Worm (Caenorhabditis elegans): ENCODE measurements around the gene zig-3.

zig-3 gene

ce11 chrX:7892296-7892695 lies 38.3 kb upstream of the zig-3 start, which contains the start of gene C39D10.5:
Gene C39D10.5 (minus strand): TSS chrX:7892396.
- TF ChIP-seq nhr-43 (tag; optimal IDR thresholded peaks at IDR 0.05; ENCODE audit: poor library complexity, severe bottlenecking): no peak
- TF ChIP-seq nhr-76 (tag; optimal IDR thresholded peaks at IDR 0.05): no peak
- no peak for TF ChIP-seq elt-2 (tag; optimal IDR thresholded peaks at IDR 0.05)
- TF ChIP-seq R02D3.7 (tag; optimal IDR thresholded peaks at IDR 0.05): no peak
- no peak for TF ChIP-seq lin-15B (tag; optimal IDR thresholded peaks at IDR 0.05)
- no peak for TF ChIP-seq aly-2 (tag; optimal IDR thresholded peaks at IDR 0.05)
- no peak for TF ChIP-seq ama-1 (optimal IDR thresholded peaks at IDR 0.05)
- TF ChIP-seq jun-1 (tag; optimal IDR thresholded peaks at IDR 0.05): no peak
- no peak for TF ChIP-seq ceh-28 (tag; optimal IDR thresholded peaks at IDR 0.05)
- no peak for TF ChIP-seq ceh-16 (tag; optimal IDR thresholded peaks at IDR 0.05)
- TF ChIP-seq mdl-1 (tag; optimal IDR thresholded peaks at IDR 0.05): no peak
- TF ChIP-seq unc-39 (tag; optimal IDR thresholded peaks at IDR 0.05): no peak
- TF ChIP-seq nhr-23 (tag; optimal IDR thresholded peaks at IDR 0.05): no peak
- TF ChIP-seq fos-1 (tag; optimal IDR thresholded peaks at IDR 0.05): no peak
- TF ChIP-seq skn-1 (tag; optimal IDR thresholded peaks at IDR 0.05): no peak
- no peak for TF ChIP-seq unc-62 (GFP tag; optimal IDR thresholded peaks at IDR 0.05)
- TF ChIP-seq egl-5 (tag; optimal IDR thresholded peaks at IDR 0.05): no peak
- TF ChIP-seq pha-4 (tag; optimal IDR thresholded peaks at IDR 0.05): no peak

DNA sequence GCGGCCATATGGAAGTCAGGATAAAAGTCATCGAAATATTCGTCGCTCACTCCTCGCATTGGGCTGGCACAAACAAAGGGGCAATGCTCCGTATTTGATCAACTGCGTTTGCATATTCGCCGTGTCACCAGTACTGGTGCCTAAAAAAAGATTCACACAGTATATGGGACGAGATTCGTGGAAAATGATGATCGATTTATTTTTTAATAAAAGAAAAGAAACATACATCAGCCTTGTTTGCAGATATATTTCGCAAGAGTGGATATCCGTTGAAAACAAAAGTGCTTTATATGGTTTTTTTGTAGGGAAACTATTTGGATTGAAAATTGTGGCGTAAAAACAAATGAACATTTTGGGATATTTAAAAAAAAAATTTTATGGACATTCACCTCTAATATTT lies 32.9 kb upstream of the zig-3 start, which contains the start of gene latd-1:
TSS of gene latd-1 (minus strand) at position 101 of the 400 bp plus-strand sequence.
- TF ChIP-seq ceh-82 (tag; optimal IDR thresholded peaks at IDR 0.05): no peak
- TF ChIP-seq nhr-77 (tag; optimal IDR thresholded peaks at IDR 0.05): no peak
- no peak for TF ChIP-seq unc-39 (tag; optimal IDR thresholded peaks at IDR 0.05)
- TF ChIP-seq ama-1 (optimal IDR thresholded peaks at IDR 0.05): no peak
- TF ChIP-seq nhr-28 (tag; optimal IDR thresholded peaks at IDR 0.05): no peak
- TF ChIP-seq sea-2 (GFP tag; optimal IDR thresholded peaks at IDR 0.05): no peak

ce11 chrX:7898131-7898530 lies 32.4 kb upstream of the zig-3 start:
- peak; percentile 23 for TF ChIP-seq lsy-12 (tag; optimal IDR thresholded peaks at IDR 0.05)
- no peak for TF ChIP-seq hmg-11 (tag; optimal IDR thresholded peaks at IDR 0.05)
- no peak for TF ChIP-seq nhr-237 (tag; optimal IDR thresholded peaks at IDR 0.05)
- no peak for TF ChIP-seq nhr-25 (tag; optimal IDR thresholded peaks at IDR 0.05)
- TF ChIP-seq nfya-1 (tag; optimal IDR thresholded peaks at IDR 0.05; ENCODE audit: insufficient read depth): no peak
- no peak for TF ChIP-seq unc-62 (GFP tag; optimal IDR thresholded peaks at IDR 0.05)
- no peak for TF ChIP-seq R02D3.7 (tag; optimal IDR thresholded peaks at IDR 0.05)
- TF ChIP-seq nhr-43 (tag; optimal IDR thresholded peaks at IDR 0.05; ENCODE audit: poor library complexity, severe bottlenecking): peak; percentile 19

DNA sequence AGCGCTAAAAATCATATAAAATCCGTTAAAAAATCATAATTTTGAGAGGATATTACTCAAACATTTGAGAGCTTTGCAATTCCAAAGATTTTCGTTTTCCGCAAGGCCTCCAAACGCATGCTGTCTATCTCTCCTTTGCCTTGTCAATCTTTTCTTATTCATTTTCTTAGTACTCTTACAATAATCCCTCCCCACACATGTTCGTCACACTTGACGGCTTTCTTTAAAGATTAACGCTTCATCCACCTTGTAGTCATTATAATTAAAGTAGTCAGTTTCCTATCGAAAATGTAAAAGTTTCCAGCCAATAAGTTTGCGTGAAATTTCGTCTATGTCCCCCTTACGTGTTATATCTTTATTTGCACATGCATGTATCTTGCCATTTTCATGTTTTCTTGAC lies 30.4 kb upstream of the zig-3 start:
- no peak for TF ChIP-seq nhr-23 (tag; optimal IDR thresholded peaks at IDR 0.05)
- TF ChIP-seq unc-62 (GFP tag; optimal IDR thresholded peaks at IDR 0.05): no peak
- TF ChIP-seq pha-4 (tag; optimal IDR thresholded peaks at IDR 0.05): no peak
- TF ChIP-seq nhr-11 (tag; optimal IDR thresholded peaks at IDR 0.05): no peak
- no peak for TF ChIP-seq eor-1 (tag; optimal IDR thresholded peaks at IDR 0.05)
- TF ChIP-seq egl-27 (tag; optimal IDR thresholded peaks at IDR 0.05): no peak
- no peak for TF ChIP-seq daf-12 (tag; optimal IDR thresholded peaks at IDR 0.05)
- TF ChIP-seq nhr-28 (tag; optimal IDR thresholded peaks at IDR 0.05): no peak
- no peak for TF ChIP-seq lin-15B (tag; optimal IDR thresholded peaks at IDR 0.05)
- no peak for TF ChIP-seq nhr-237 (tag; optimal IDR thresholded peaks at IDR 0.05)
- TF ChIP-seq ceh-28 (tag; optimal IDR thresholded peaks at IDR 0.05): no peak
- TF ChIP-seq aly-2 (tag; optimal IDR thresholded peaks at IDR 0.05): no peak
- no peak for TF ChIP-seq tbx-2 (tag; optimal IDR thresholded peaks at IDR 0.05)
- TF ChIP-seq nfya-1 (tag; optimal IDR thresholded peaks at IDR 0.05; ENCODE audit: insufficient read depth): no peak
- TF ChIP-seq mml-1 (tag; optimal IDR thresholded peaks at IDR 0.05): no peak
- no peak for TF ChIP-seq hmg-11 (tag; optimal IDR thresholded peaks at IDR 0.05)
- TF ChIP-seq ceh-9 (tag; optimal IDR thresholded peaks at IDR 0.05): no peak
- no peak for TF ChIP-seq ztf-4 (tag; optimal IDR thresholded peaks at IDR 0.05)
- no peak for TF ChIP-seq nhr-25 (tag; optimal IDR thresholded peaks at IDR 0.05)

DNA sequence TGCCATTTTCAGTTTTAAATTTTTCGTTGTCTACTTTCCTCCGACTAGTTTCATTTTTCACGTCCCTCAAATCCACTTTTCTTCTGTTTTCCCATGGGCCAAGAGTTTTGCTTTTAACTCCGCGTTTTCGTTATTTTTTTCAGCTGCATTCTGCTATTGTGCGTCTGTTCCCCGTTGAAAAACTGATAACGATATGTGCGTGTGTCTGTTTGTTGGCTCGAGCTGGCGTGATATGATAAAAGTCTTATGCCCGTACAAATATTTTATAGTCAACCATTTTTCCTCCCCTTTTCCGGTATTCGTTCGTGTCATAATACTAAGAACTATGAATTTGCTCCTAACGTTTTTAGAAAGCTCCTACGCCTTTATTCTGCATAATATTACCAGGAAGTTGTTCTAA lies 28.7 kb upstream of the zig-3 start:
- TF ChIP-seq elt-2 (tag; optimal IDR thresholded peaks at IDR 0.05): peak; percentile 69
- no peak for TF ChIP-seq nhr-12 (tag; optimal IDR thresholded peaks at IDR 0.05)
- no peak for TF ChIP-seq unc-39 (tag; optimal IDR thresholded peaks at IDR 0.05)
- TF ChIP-seq lsy-12 (tag; optimal IDR thresholded peaks at IDR 0.05): no peak
- no peak for TF ChIP-seq ceh-16 (tag; optimal IDR thresholded peaks at IDR 0.05)
- TF ChIP-seq pqm-1 (tag; optimal IDR thresholded peaks at IDR 0.05): peak; percentile 56
- TF ChIP-seq pha-4 (tag; optimal IDR thresholded peaks at IDR 0.05): peak; percentile 8
- TF ChIP-seq zag-1 (tag; optimal IDR thresholded peaks at IDR 0.05): no peak
- TF ChIP-seq nhr-23 (tag; optimal IDR thresholded peaks at IDR 0.05): no peak
- no peak for TF ChIP-seq lin-15B (tag; optimal IDR thresholded peaks at IDR 0.05)

Measured in whole organism, L3 larva.